Fruit fly (Drosophila melanogaster): ENCODE measurements around the gene Flad2.

DNA sequence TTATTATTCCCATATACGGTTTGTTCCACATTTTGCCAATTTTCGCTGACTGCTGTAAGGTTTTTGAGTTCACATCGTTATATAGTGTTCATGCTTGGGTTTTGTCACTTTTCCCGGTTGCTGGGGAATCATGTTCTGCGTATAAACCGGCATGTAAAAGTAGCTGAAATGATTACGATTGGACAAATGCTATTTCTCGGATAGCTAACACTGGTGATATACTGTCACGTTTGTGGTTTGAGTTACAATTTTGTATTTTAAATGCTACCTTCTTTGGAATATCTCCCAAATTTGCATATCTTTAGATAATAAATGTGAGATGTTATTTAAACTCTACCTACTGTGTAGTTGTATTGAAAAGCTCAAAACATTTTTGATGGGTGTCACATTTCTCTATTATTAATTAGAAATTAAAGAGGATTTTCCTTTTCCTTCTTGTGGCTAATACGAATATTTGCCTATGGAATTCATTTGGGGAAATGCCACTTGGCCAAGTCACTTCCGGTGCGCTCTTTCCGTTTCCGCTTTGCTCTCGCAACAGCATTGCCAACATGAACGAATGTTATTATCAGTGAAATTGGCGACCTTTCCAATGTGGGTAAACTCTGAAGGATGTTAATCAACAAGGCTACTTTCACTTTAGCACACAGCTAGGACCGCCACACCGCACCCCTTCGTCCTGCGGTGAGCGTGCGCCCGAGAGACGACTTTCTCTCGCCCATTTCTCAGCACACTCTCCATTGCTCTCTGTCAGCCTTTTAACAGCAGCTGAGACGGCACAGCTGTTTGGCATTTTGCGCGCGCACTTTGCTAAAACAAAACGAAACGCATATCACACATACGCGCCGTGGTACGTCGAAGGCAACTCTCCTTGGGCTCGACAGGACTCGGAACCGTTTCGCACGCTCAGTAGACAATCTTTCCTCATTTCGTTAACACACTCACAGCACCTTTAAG lies 2.5 kb downstream of the Flad2 start, which contains the start of the genes CG16956, CG42784 and CG43850:
- TF ChIP-seq psq (optimal IDR thresholded peaks at IDR 0.05): no peak
- TF ChIP-seq ttk (optimal IDR thresholded peaks at IDR 0.05): no peak
- no peak for TF ChIP-seq h (optimal IDR thresholded peaks at IDR 0.05)
- TF ChIP-seq Myc (optimal IDR thresholded peaks at IDR 0.05): no peak

Data from Kc167 (cell line).